Worm (Caenorhabditis elegans): ENCODE data around the gene clec-263.
A peak's percentile ranks its signal among the peaks of the same experiment; 100 is the strongest.

The clec-263 gene

DNA sequence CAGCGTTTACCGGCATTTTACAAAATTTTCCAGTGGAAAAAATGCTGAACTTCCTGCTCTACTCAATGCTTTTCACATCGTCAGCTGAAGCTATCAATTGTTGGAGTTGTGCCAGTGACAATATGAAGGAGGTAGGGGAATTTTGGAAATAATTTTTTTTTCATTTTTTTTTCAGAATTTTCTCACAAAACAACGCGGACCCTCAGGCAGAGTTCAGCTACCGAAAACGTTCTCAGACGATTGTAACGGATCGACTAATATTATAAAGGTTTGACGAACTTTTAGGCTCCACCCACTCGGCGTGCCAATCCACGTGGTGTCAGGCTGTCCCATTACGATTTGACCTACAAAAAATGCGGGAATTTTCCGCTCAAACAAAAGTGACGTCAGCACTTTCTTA is 5.1 kb downstream of the clec-263 start, which contains the start of gene F26F2.8:
Gene F26F2.8 (plus strand): TSS at position 13 of the 400 bp plus-strand sequence.
- TF ChIP-seq efl-1 (optimal IDR thresholded peaks at IDR 0.05) (no peak), efl-1 (GFP tag; optimal IDR thresholded peaks at IDR 0.05 in 1 of 2) (peak in 1 of 2 experiments; percentile 66), efl-3 (GFP tag; optimal IDR thresholded peaks at IDR 0.05) (no peak), fkh-8 (tag; optimal IDR thresholded peaks at IDR 0.05) (no peak)

DNA sequence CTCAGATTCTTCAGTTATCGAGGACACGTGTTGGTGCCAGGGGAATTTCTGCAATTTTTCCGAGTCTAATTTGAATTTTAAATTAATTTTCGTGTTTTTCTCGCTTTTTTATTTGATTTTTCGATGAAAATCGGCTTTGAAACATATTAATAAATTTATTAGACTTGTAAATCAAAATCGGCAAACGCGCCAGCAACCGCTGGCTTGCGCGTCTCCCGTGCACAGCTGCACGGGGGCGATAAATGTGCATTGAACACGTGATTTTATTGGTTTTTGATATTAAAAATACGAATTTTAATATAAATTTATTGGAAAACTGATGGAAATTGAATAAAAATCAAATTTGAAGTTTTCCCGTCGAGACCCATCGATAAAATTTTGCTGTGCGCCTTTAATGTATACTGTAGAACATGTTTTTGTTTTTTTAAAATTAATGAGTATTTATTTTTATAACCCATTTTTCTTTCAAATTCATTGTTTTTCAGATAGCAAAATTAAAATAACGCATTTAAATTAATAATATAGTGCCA is 6.2 kb downstream of the clec-263 start, which contains the start of gene F26F2.7:
Gene F26F2.7 (plus strand): TSS at position 480 of the 530 bp plus-strand sequence.
- TF ChIP-seq lin-14 (GFP tag; optimal IDR thresholded peaks at IDR 0.05) = peak; percentile 92
- peak; percentile 65 to 81 (median 79) for TF ChIP-seq dpl-1 (GFP tag; optimal IDR thresholded peaks at IDR 0.05)
- peak; percentile 88 for TF ChIP-seq irx-1 (tag; optimal IDR thresholded peaks at IDR 0.05)
- no peak for TF ChIP-seq sptf-1 (tag; optimal IDR thresholded peaks at IDR 0.05)
- peak in 1 of 2 experiments; percentile 67 for TF ChIP-seq ztf-11 (tag; optimal IDR thresholded peaks at IDR 0.05)
- peak; percentile 30 for TF ChIP-seq ceh-8 (GFP tag; optimal IDR thresholded peaks at IDR 0.05)
- peak; percentile 65 for TF ChIP-seq pax-3 (tag; optimal IDR thresholded peaks at IDR 0.05)
- TF ChIP-seq hlh-17 (GFP tag; optimal IDR thresholded peaks at IDR 0.05; ENCODE audit: borderline replicate concordance) = no peak
- peak; percentile 89 to 91 for TF ChIP-seq lsy-2 (tag; optimal IDR thresholded peaks at IDR 0.05)
- TF ChIP-seq ztf-4 (tag; optimal IDR thresholded peaks at IDR 0.05) = no peak
- peak; percentile 30 for TF ChIP-seq sup-37 (GFP tag; optimal IDR thresholded peaks at IDR 0.05)
- peak in 1 of 2 experiments; percentile 88 for TF ChIP-seq mdl-1 (tag; optimal IDR thresholded peaks at IDR 0.05)
- TF ChIP-seq lin-13 (GFP tag; optimal IDR thresholded peaks at IDR 0.05) = peak; percentile 80
- peak; percentile 17 for TF ChIP-seq fkh-10 (GFP tag; optimal IDR thresholded peaks at IDR 0.05)
- no peak for TF ChIP-seq pag-3 (tag; optimal IDR thresholded peaks at IDR 0.05; ENCODE audit: borderline replicate concordance, insufficient read depth)
- TF ChIP-seq skn-1 (tag; optimal IDR thresholded peaks at IDR 0.05) = peak; percentile 57
- TF ChIP-seq nhr-19 (GFP tag; conservative IDR thresholded peaks at IDR 0.05) = peak; percentile 83
- no peak for TF ChIP-seq alr-1 (tag; optimal IDR thresholded peaks at IDR 0.05; ENCODE audit: borderline replicate concordance)
- TF ChIP-seq C34B4.2 (tag; optimal IDR thresholded peaks at IDR 0.05) = no peak
- TF ChIP-seq snpc-4 (tag; optimal IDR thresholded peaks at IDR 0.05) = peak; percentile 81
- no peak for TF ChIP-seq nhr-76 (tag; optimal IDR thresholded peaks at IDR 0.05)
- no peak for TF ChIP-seq unc-62 (GFP tag; optimal IDR thresholded peaks at IDR 0.05)
- no peak for TF ChIP-seq egl-27 (tag; optimal IDR thresholded peaks at IDR 0.05)
- TF ChIP-seq vab-15 (tag; optimal IDR thresholded peaks at IDR 0.05) = no peak
- TF ChIP-seq isw-1 (GFP tag; IDR thresholded peaks at IDR 0.05) = peak; percentile 65
- TF ChIP-seq fkh-8 (tag; optimal IDR thresholded peaks at IDR 0.05) = peak; percentile 87
- no peak for TF ChIP-seq nhr-84 (tag; optimal IDR thresholded peaks at IDR 0.05)
- no peak for TF ChIP-seq rnt-1 (tag; optimal IDR thresholded peaks at IDR 0.05)
- no peak for TF ChIP-seq ces-1 (GFP tag; optimal IDR thresholded peaks at IDR 0.05)
- TF ChIP-seq ama-1 (optimal IDR thresholded peaks at IDR 0.05) = no peak
- TF ChIP-seq zag-1 (tag; optimal IDR thresholded peaks at IDR 0.05) = no peak
- TF ChIP-seq nhr-47 (tag; optimal IDR thresholded peaks at IDR 0.05) = peak; percentile 93
- TF ChIP-seq Y116A8C.19 (tag; optimal IDR thresholded peaks at IDR 0.05; ENCODE audit: borderline replicate concordance) = no peak
- TF ChIP-seq lin-15B (tag; optimal IDR thresholded peaks at IDR 0.05) = no peak
- peak; percentile 64 to 73 for TF ChIP-seq efl-1 (optimal IDR thresholded peaks at IDR 0.05)
- peak; percentile 75 to 96 for TF ChIP-seq efl-1 (GFP tag; optimal IDR thresholded peaks at IDR 0.05 in 1 of 2)
- peak; percentile 93 for TF ChIP-seq dsc-1 (tag; optimal IDR thresholded peaks at IDR 0.05)
- TF ChIP-seq aha-1 (tag; optimal IDR thresholded peaks at IDR 0.05) = peak; percentile 29
- TF ChIP-seq ceh-82 (tag; optimal IDR thresholded peaks at IDR 0.05) = peak; percentile 61 to 80 (median 70)
- peak; percentile 82 for TF ChIP-seq C16A3.4 (tag; optimal IDR thresholded peaks at IDR 0.05)
- peak; percentile 94 for TF ChIP-seq mep-1 (tag; optimal IDR thresholded peaks at IDR 0.05)
- TF ChIP-seq tlp-1 (tag; optimal IDR thresholded peaks at IDR 0.05) = no peak
- peak; percentile 93 for TF ChIP-seq nhr-71 (tag; optimal IDR thresholded peaks at IDR 0.05)
- no peak for TF ChIP-seq hpl-2 (GFP tag; optimal IDR thresholded peaks at IDR 0.05)
- TF ChIP-seq lin-35 (GFP tag; optimal IDR thresholded peaks at IDR 0.05) = peak; percentile 76 to 84
- TF ChIP-seq nhr-12 (tag; optimal IDR thresholded peaks at IDR 0.05) = no peak
- TF ChIP-seq nhr-20 (tag; optimal IDR thresholded peaks at IDR 0.05) = peak; percentile 88
- TF ChIP-seq swsn-7 (tag; optimal IDR thresholded peaks at IDR 0.05) = peak; percentile 90

Measured in whole organism, L1 larva.